Fruit fly (Drosophila melanogaster) whole organism, embryonic: ENCODE measurements around the gene Ns4.

ENCODE experiments used
- Abd-B ChIP-seq: fragments of 200-800 bp; sonication (Bioruptor generic); optimal IDR thresholded peaks from 2 replicates; lab custom pipeline; 2018; ENCODE audit warnings: missing biosample characterization, mild to moderate bottlenecking, missing genetic modification characterization, moderate library complexity
- B-H1 ChIP-seq: fragments of 200-800 bp; sonication (Bioruptor generic); IDR thresholded peaks from 3 replicates; pipeline ENCODE4 v1.3.6; 2022; ENCODE audit warnings: missing biosample characterization, missing genetic modification characterization
- CG10274 ChIP-seq: fragments of 200-800 bp; sonication (Bioruptor generic); optimal IDR thresholded peaks from 3 replicates; lab custom pipeline; 2017; ENCODE audit warnings: missing biosample characterization, mild to moderate bottlenecking, missing genetic modification characterization
- CG11247 ChIP-seq: fragments of 200-800 bp; sonication (Bioruptor generic); IDR thresholded peaks from 2 replicates; pipeline ENCODE4 v1.3.6; 2022; ENCODE audit warnings: missing biosample characterization, missing genetic modification characterization
- CG11560 ChIP-seq: fragments of 200-800 bp; sonication (Bioruptor generic); IDR thresholded peaks from 3 replicates; pipeline ENCODE4 v1.3.6; 2022; ENCODE audit warnings: missing biosample characterization, missing genetic modification characterization
- CG12071 ChIP-seq: fragments of 200-800 bp; sonication (Bioruptor generic); optimal IDR thresholded peaks from 3 replicates; lab custom pipeline; 2018; ENCODE audit warnings: missing biosample characterization, mild to moderate bottlenecking, missing genetic modification characterization
- CG1647 ChIP-seq: fragments of 200-800 bp; sonication (Bioruptor generic); optimal IDR thresholded peaks from 3 replicates; lab custom pipeline; 2016; ENCODE audit warnings: missing biosample characterization, missing genetic modification characterization
- CG17912 ChIP-seq: fragments of 200-800 bp; sonication (Bioruptor generic); optimal IDR thresholded peaks from 2 replicates; lab custom pipeline; 2018; ENCODE audit warnings: missing biosample characterization, mild to moderate bottlenecking, missing genetic modification characterization
- CG18764 ChIP-seq: fragments of 200-800 bp; sonication (Bioruptor generic); optimal IDR thresholded peaks from 3 replicates; lab custom pipeline; 2016; ENCODE audit warnings: missing biosample characterization, missing genetic modification characterization
- CG3065 ChIP-seq: fragments of 200-800 bp; sonication (Bioruptor generic); optimal IDR thresholded peaks from 2 replicates; lab custom pipeline; 2016; ENCODE audit warnings: missing biosample characterization, missing genetic modification characterization
- CG31365 ChIP-seq: fragments of 200-800 bp; sonication (Bioruptor generic); optimal IDR thresholded peaks from 2 replicates; lab custom pipeline; 2018; ENCODE audit warnings: missing biosample characterization, mild to moderate bottlenecking, missing genetic modification characterization
- CG34422 ChIP-seq: fragments of 200-800 bp; sonication (Bioruptor generic); IDR thresholded peaks from 3 replicates; pipeline ENCODE4 v1.3.6; 2022; ENCODE audit warnings: missing biosample characterization, missing genetic modification characterization
- CG4404 ChIP-seq: fragments of 200-800 bp; sonication (Bioruptor generic); IDR thresholded peaks from 2 replicates; pipeline ENCODE4 v1.3.6; 2022; ENCODE audit warnings: missing biosample characterization, missing genetic modification characterization
- CG4707 ChIP-seq: fragments of 200-800 bp; sonication (Bioruptor generic); optimal IDR thresholded peaks from 2 replicates; lab custom pipeline; 2018; ENCODE audit warnings: missing biosample characterization, mild to moderate bottlenecking, missing genetic modification characterization, moderate library complexity
- CG4820 ChIP-seq: fragments of 200-800 bp; sonication (Bioruptor generic); optimal IDR thresholded peaks from 3 replicates; lab custom pipeline; 2016; ENCODE audit warnings: missing biosample characterization, missing genetic modification characterization
- CG6254 ChIP-seq: fragments of 200-800 bp; sonication (Bioruptor generic); optimal IDR thresholded peaks from 3 replicates; lab custom pipeline; 2017; ENCODE audit warnings: mild to moderate bottlenecking, missing biosample characterization, missing genetic modification reagents, missing genetic modification characterization
- CG6272 ChIP-seq: fragments of 200-800 bp; sonication (Bioruptor generic); IDR thresholded peaks from 2 replicates; pipeline ENCODE4 v1.3.6; 2022; ENCODE audit warnings: missing biosample characterization, missing genetic modification characterization
- CG7745 ChIP-seq: fragments of 200-800 bp; sonication (Bioruptor generic); optimal IDR thresholded peaks from 2 replicates; lab custom pipeline; 2018; ENCODE audit warnings: missing biosample characterization, mild to moderate bottlenecking, missing genetic modification characterization, moderate library complexity
- CG7839 ChIP-seq: fragments of 200-800 bp; sonication (Bioruptor generic); optimal IDR thresholded peaks from 3 replicates; lab custom pipeline; 2018; ENCODE audit warnings: missing biosample characterization, mild to moderate bottlenecking, missing genetic modification characterization, moderate library complexity
- CG7987 ChIP-seq: fragments of 200-800 bp; sonication (Bioruptor generic); optimal IDR thresholded peaks from 2 replicates; lab custom pipeline; 2018; ENCODE audit warnings: missing biosample characterization, mild to moderate bottlenecking, missing genetic modification characterization, moderate library complexity
- CG8290 ChIP-seq, 3 experiments: fragments of 200-800 bp; sonication (Bioruptor generic); optimal IDR thresholded peaks; 2 replicates each; lab custom pipeline; 2016 to 2019; ENCODE audit warnings: missing biosample characterization in 3 of 3, missing genetic modification characterization in 3 of 3, mild to moderate bottlenecking in 2 of 3, moderate library complexity in 1 of 3
- CG9727 ChIP-seq: fragments of 200-800 bp; sonication (Bioruptor generic); optimal IDR thresholded peaks from 3 replicates; lab custom pipeline; 2017; ENCODE audit warnings: missing biosample characterization, mild to moderate bottlenecking, missing genetic modification characterization
- CG9817 ChIP-seq: fragments of 200-800 bp; sonication (Bioruptor generic); optimal IDR thresholded peaks from 2 replicates; lab custom pipeline; 2018; ENCODE audit warnings: missing biosample characterization, mild to moderate bottlenecking, missing genetic modification characterization, moderate library complexity
- CG9876 ChIP-seq: fragments of 200-800 bp; sonication (Bioruptor generic); optimal IDR thresholded peaks from 2 replicates; lab custom pipeline; 2016; ENCODE audit warnings: missing biosample characterization, missing genetic modification characterization
- CTCF ChIP-seq: fragments of 200-800 bp; sonication (Bioruptor generic); optimal IDR thresholded peaks from 2 replicates; lab custom pipeline; 2017; ENCODE audit warnings: missing biosample characterization, mild to moderate bottlenecking, missing genetic modification characterization, moderate library complexity
- Camta ChIP-seq: fragments of 200-800 bp; sonication (Bioruptor generic); optimal IDR thresholded peaks from 2 replicates; lab custom pipeline; 2016; ENCODE audit warnings: missing biosample characterization, missing genetic modification characterization
- Dek ChIP-seq: fragments of 200-800 bp; sonication (Bioruptor generic); optimal IDR thresholded peaks from 3 replicates; lab custom pipeline; 2019; ENCODE audit warnings: missing biosample characterization, mild to moderate bottlenecking, missing genetic modification characterization, moderate library complexity
- Fer1 ChIP-seq: fragments of 200-800 bp; sonication (Bioruptor generic); optimal IDR thresholded peaks from 2 replicates; lab custom pipeline; 2017; ENCODE audit warnings: missing biosample characterization, mild to moderate bottlenecking, missing genetic modification characterization
- Gug ChIP-seq: fragments of 200-800 bp; sonication (Bioruptor generic); IDR thresholded peaks from 4 replicates; pipeline ENCODE4 v1.3.6; 2022; ENCODE audit warnings: missing biosample characterization, missing genetic modification characterization
- HHEX ChIP-seq: fragments of 200-800 bp; sonication (Bioruptor generic); optimal IDR thresholded peaks from 3 replicates; lab custom pipeline; 2017; ENCODE audit warnings: missing biosample characterization, mild to moderate bottlenecking, missing genetic modification characterization, missing genetic modification reagents
- HLHmδ ChIP-seq: fragments of 200-800 bp; sonication (Bioruptor generic); optimal IDR thresholded peaks from 2 replicates; lab custom pipeline; 2018; ENCODE audit warnings: missing biosample characterization, mild to moderate bottlenecking, missing genetic modification characterization, moderate library complexity
- Hand ChIP-seq: fragments of 200-800 bp; sonication (Bioruptor generic); optimal IDR thresholded peaks from 2 replicates; lab custom pipeline; 2017; ENCODE audit warnings: mild to moderate bottlenecking, missing biosample characterization, missing genetic modification reagents, missing genetic modification characterization
- Hmx ChIP-seq: fragments of 200-800 bp; sonication (Bioruptor generic); optimal IDR thresholded peaks from 2 replicates; lab custom pipeline; 2016; ENCODE audit warnings: missing biosample characterization, missing genetic modification characterization
- Hr51 ChIP-seq, 2 experiments: fragments of 200-800 bp; sonication (Bioruptor generic); optimal IDR thresholded peaks; 2 replicates in 1 of 2; 3 replicates in 1 of 2; lab custom pipeline; 2016 to 2018; ENCODE audit warnings: missing biosample characterization in 2 of 2, missing genetic modification characterization in 2 of 2, mild to moderate bottlenecking in 1 of 2, moderate library complexity in 1 of 2
- Mes4 ChIP-seq: fragments of 200-800 bp; sonication (Bioruptor generic); optimal IDR thresholded peaks from 2 replicates; lab custom pipeline; 2016; ENCODE audit warnings: missing biosample characterization, missing genetic modification characterization
- Nf-YA ChIP-seq: fragments of 200-800 bp; sonication (Bioruptor generic); IDR thresholded peaks from 2 replicates; pipeline ENCODE4 v1.3.6; 2022; ENCODE audit warnings: missing biosample characterization, missing genetic modification characterization
- Ravus ChIP-seq: fragments of 200-800 bp; sonication (Bioruptor generic); IDR thresholded peaks from 2 replicates; pipeline ENCODE4 v1.3.6; 2022; ENCODE audit warnings: missing biosample characterization, missing genetic modification characterization
- Tbp ChIP-seq: fragments of >200 bp; optimal IDR thresholded peaks from 2 replicates; lab custom pipeline; 2018; ENCODE audit warnings: missing biosample characterization, missing genetic modification characterization
- amos ChIP-seq: fragments of 200-800 bp; sonication (Bioruptor generic); IDR thresholded peaks from 2 replicates; pipeline ENCODE4 v1.3.6; 2022; ENCODE audit warnings: missing biosample characterization, missing genetic modification characterization; ENCODE audit not compliant: partially characterized antibody
- bigmax ChIP-seq: fragments of 200-800 bp; sonication (Bioruptor generic); optimal IDR thresholded peaks from 2 replicates; lab custom pipeline; 2018; ENCODE audit warnings: missing biosample characterization, mild to moderate bottlenecking, missing genetic modification characterization
- cg ChIP-seq: fragments of 200-800 bp; sonication (Bioruptor generic); optimal IDR thresholded peaks from 3 replicates; lab custom pipeline; 2019; ENCODE audit warnings: missing biosample characterization, mild to moderate bottlenecking, missing genetic modification characterization, moderate library complexity
- chm ChIP-seq: fragments of 200-800 bp; sonication (Bioruptor generic); IDR thresholded peaks from 2 replicates; pipeline ENCODE4 v1.3.6; 2022; ENCODE audit warnings: missing biosample characterization, missing genetic modification characterization
- corto ChIP-seq: fragments of 200-800 bp; sonication (Bioruptor generic); optimal IDR thresholded peaks from 2 replicates; lab custom pipeline; 2016; ENCODE audit warnings: missing biosample characterization, mild to moderate bottlenecking, missing genetic modification characterization, moderate library complexity
- eve ChIP-seq, 2 experiments: fragments of >200 bp; optimal IDR thresholded peaks; 2 replicates each; lab custom pipeline; 2017; ENCODE audit warnings: missing biosample characterization in 2 of 2, missing genetic modification characterization in 2 of 2
- gsb-n ChIP-seq: fragments of 200-800 bp; sonication (Bioruptor generic); optimal IDR thresholded peaks from 3 replicates; lab custom pipeline; 2018; ENCODE audit warnings: missing biosample characterization, mild to moderate bottlenecking, missing genetic modification characterization
- h ChIP-seq: fragments of >200 bp; optimal IDR thresholded peaks from 2 replicates; lab custom pipeline; 2017
- jigr1 ChIP-seq: fragments of 200-800 bp; sonication (Bioruptor generic); IDR thresholded peaks from 3 replicates; pipeline ENCODE4 v1.3.6; 2022; ENCODE audit warnings: missing biosample characterization, missing genetic modification characterization
- luna ChIP-seq: fragments of 200-800 bp; sonication (Bioruptor generic); optimal IDR thresholded peaks from 2 replicates; lab custom pipeline; 2016; ENCODE audit warnings: missing biosample characterization, missing genetic modification characterization
- nerfin-1 ChIP-seq: fragments of 200-800 bp; sonication (Bioruptor generic); optimal IDR thresholded peaks from 3 replicates; lab custom pipeline; 2019; ENCODE audit warnings: missing biosample characterization, mild to moderate bottlenecking, missing genetic modification characterization, moderate library complexity
- peb ChIP-seq: fragments of 200-800 bp; sonication (Bioruptor generic); IDR thresholded peaks from 2 replicates; pipeline ENCODE4 v1.3.6; 2022; ENCODE audit warnings: missing biosample characterization, missing genetic modification characterization
- ranshi ChIP-seq: fragments of 200-800 bp; sonication (Bioruptor generic); IDR thresholded peaks from 2 replicates; pipeline ENCODE4 v1.3.6; 2022; ENCODE audit warnings: missing biosample characterization, missing genetic modification characterization
- sob ChIP-seq: fragments of 200-800 bp; sonication (Bioruptor generic); IDR thresholded peaks from 2 replicates; pipeline ENCODE4 v1.3.6; 2022; ENCODE audit warnings: missing biosample characterization, missing genetic modification characterization
- sqz ChIP-seq: fragments of 200-800 bp; sonication (Bioruptor generic); optimal IDR thresholded peaks from 3 replicates; lab custom pipeline; 2018; ENCODE audit warnings: missing biosample characterization, mild to moderate bottlenecking, missing genetic modification characterization

Gene Ns4

dm6 chr2L:20757808-20758187 lies 5.5 kb downstream of the Ns4 start, which contains the start of the genes Rhau and dia (continued):
- TF ChIP-seq CG4820 (GFP tag; lab: Kevin White, UChicago) (no peak), CG11560 (no peak), CG7839 (no peak), CG7987 (GFP tag; lab: Kevin White, UChicago) (no peak), Dek (tag; lab: Kevin White, UChicago) (no peak), sqz (no peak), CG4707 (GFP tag; lab: Kevin White, UChicago) (no peak), CG4404 (GFP tag; lab: Robert Waterston, UW) (no peak), B-H1 (no peak), CG9817 (tag; lab: Kevin White, UChicago) (peak; percentile 45), Hmx (GFP tag; lab: Kevin White, UChicago) (no peak), Nf-YA (GFP tag; lab: Robert Waterston, UW) (no peak), CG9727 (no peak), Hand (GFP tag; lab: Kevin White, UChicago) (no peak), CG11247 (GFP tag; lab: Robert Waterston, UW) (no peak), HHEX (GFP tag; lab: Kevin White, UChicago) (no peak), bigmax (GFP tag; lab: Kevin White, UChicago) (peak; percentile 65), chm (no peak), CG10274 (no peak), CG18764 (GFP tag; lab: Kevin White, UChicago) (peak; percentile 12), sob (GFP tag; lab: Robert Waterston, UW) (no peak), cg (GFP tag; lab: Kevin White, UChicago) (no peak), CG8290 (GFP tag; optimal IDR thresholded peaks at IDR 0.05; lab: Kevin White, UChicago) (no peak), CG8290 (tag; optimal IDR thresholded peaks at IDR 0.05; lab: Kevin White, UChicago) (no peak), CG31365 (tag; lab: Kevin White, UChicago) (no peak), amos (peak; percentile 21; the same call in 1 of the 2 replicates), Hr51 (GFP tag; optimal IDR thresholded peaks at IDR 0.05; lab: Kevin White, UChicago) (no peak), CG1647 (GFP tag; lab: Kevin White, UChicago) (no peak), gsb-n (tag; lab: Kevin White, UChicago) (no peak), Abd-B (GFP tag; lab: Kevin White, UChicago) (peak; percentile 50), CG9876 (no peak), CG12071 (GFP tag; lab: Kevin White, UChicago) (no peak), peb (GFP tag; lab: Robert Waterston, UW) (no peak), eve (GFP tag; optimal IDR thresholded peaks at IDR 0.05; lab: Kevin White, UChicago) (no peak), ranshi (GFP tag; lab: Robert Waterston, UW) (no peak), nerfin-1 (tag; lab: Kevin White, UChicago) (no peak), Gug (GFP tag; lab: Robert Waterston, UW) (no peak), Mes4 (GFP tag; lab: Kevin White, UChicago) (no peak), HLHmδ (no peak), CG3065 (GFP tag; lab: Kevin White, UChicago) (no peak), CG17912 (no peak), CTCF (GFP tag; lab: Kevin White, UChicago) (peak; percentile 17), Tbp (GFP tag; lab: Kevin White, UChicago) (no peak), jigr1 (GFP tag; lab: Robert Waterston, UW) (no peak), corto (GFP tag; lab: Kevin White, UChicago) (no peak), Camta (GFP tag; lab: Kevin White, UChicago) (no peak), Fer1 (GFP tag; lab: Kevin White, UChicago) (no peak), Ravus (GFP tag; lab: Robert Waterston, UW) (no peak), CG7745 (tag; lab: Kevin White, UChicago) (no peak), CG6272 (GFP tag; lab: Robert Waterston, UW) (no peak), luna (GFP tag; lab: Kevin White, UChicago) (no peak), CG34422 (GFP tag; lab: Robert Waterston, UW) (no peak), CG6254 (GFP tag; lab: Kevin White, UChicago) (no peak), h (lab: Kevin White, UChicago) (no peak)
